Worm (Caenorhabditis elegans) whole organism, L3 larva: ENCODE results near the gene alfa-1.

Source experiments
- ZK546.5 ChIP-seq: sonication (generic microtip); optimal IDR thresholded peaks from 2 replicates; lab custom pipeline; 2017; ENCODE audit warnings: missing biosample characterization, missing genetic modification characterization
- daf-12 ChIP-seq: fragments of 150-350 bp; optimal IDR thresholded peaks from 2 replicates; lab custom pipeline; 2014; ENCODE audit warnings: missing biosample characterization, missing genetic modification reagents, missing genetic modification characterization
- elt-3 ChIP-seq, 3 experiments: fragments of 150-350 bp in 1 of 3; sonication (generic microtip) in 2 of 3; optimal IDR thresholded peaks; 2 replicates in 2 of 3; 4 replicates in 1 of 3; lab custom pipeline; 2014 to 2017; ENCODE audit warnings: missing biosample characterization in 3 of 3, missing genetic modification characterization in 3 of 3
- fos-1 ChIP-seq: fragments of 150-350 bp; optimal IDR thresholded peaks from 2 replicates; lab custom pipeline; 2014; ENCODE audit warnings: missing biosample characterization, missing genetic modification characterization
- nhr-76 ChIP-seq: fragments of 150-350 bp; sonication (generic microtip); optimal IDR thresholded peaks from 5 replicates; lab custom pipeline; 2014; ENCODE audit warnings: missing biosample characterization, missing genetic modification characterization
- pqm-1 ChIP-seq: fragments of 150-350 bp; optimal IDR thresholded peaks from 2 replicates; lab custom pipeline; 2017; ENCODE audit warnings: missing biosample characterization, missing genetic modification characterization, inconsistent platforms
- sea-2 ChIP-seq: fragments of 150-350 bp; sonication (generic microtip); optimal IDR thresholded peaks from 4 replicates; lab custom pipeline; 2014; ENCODE audit warnings: missing biosample characterization, missing genetic modification reagents, missing genetic modification characterization
- ztf-4 ChIP-seq: fragments of 150-350 bp; optimal IDR thresholded peaks from 2 replicates; lab custom pipeline; 2014; ENCODE audit warnings: missing biosample characterization, missing genetic modification characterization

DNA sequence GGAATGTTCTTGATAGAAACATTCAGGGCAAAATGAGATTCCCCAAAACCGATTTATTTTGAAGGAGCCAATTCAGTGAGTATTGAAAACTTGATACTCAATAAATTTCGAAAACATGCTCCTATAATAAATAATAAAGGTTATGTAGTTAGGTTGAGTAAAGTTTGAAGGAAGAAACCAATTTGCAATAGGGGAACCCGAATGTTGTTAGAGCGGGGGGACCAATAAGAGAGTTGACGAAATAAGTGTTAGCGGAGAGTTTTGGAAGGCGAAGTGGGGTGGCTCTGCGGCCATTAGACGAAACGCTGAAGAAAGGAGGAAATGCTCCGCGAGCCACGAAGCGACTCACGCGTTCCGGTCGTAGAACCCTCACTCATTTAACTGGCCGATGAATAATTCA lies 37.3 kb downstream of the alfa-1 start:
- TF ChIP-seq daf-12 (tag; lab: Kevin White, UChicago) = no peak
- TF ChIP-seq sea-2 (GFP tag; lab: Kevin White, UChicago) = no peak
- no peak for TF ChIP-seq ztf-4
- no peak for TF ChIP-seq fos-1 (tag; lab: Kevin White, UChicago)
- TF ChIP-seq elt-3 (tag; optimal IDR thresholded peaks at IDR 0.05; lab: Kevin White, UChicago) = no peak
- no peak for TF ChIP-seq nhr-76 (tag; lab: Kevin White, UChicago)
- no peak for TF ChIP-seq ZK546.5 (tag; lab: Kevin White, UChicago)
- no peak for TF ChIP-seq pqm-1 (tag; lab: Kevin White, UChicago)
